Fruit fly (Drosophila melanogaster) whole organism, prepupa: ENCODE measurements around the gene Pten.

Experiments
- CG10631 ChIP-seq: fragments of 200-800 bp; sonication (Bioruptor generic); optimal IDR thresholded peaks from 2 replicates; lab custom pipeline; 2016; ENCODE audit warnings: missing biosample characterization, missing genetic modification characterization
- CG11294 ChIP-seq: fragments of 200-800 bp; sonication (Bioruptor generic); IDR thresholded peaks from 2 replicates; pipeline ENCODE4 v1.3.6; 2022; ENCODE audit warnings: missing biosample characterization, missing genetic modification characterization
- CG11762 ChIP-seq: fragments of 200-800 bp; sonication (Bioruptor generic); optimal IDR thresholded peaks from 3 replicates; lab custom pipeline; 2016; ENCODE audit warnings: missing biosample characterization, missing genetic modification characterization; ENCODE audit not compliant: insufficient read depth
- CG1621 ChIP-seq: fragments of 200-800 bp; sonication (Bioruptor generic); optimal IDR thresholded peaks from 3 replicates; lab custom pipeline; 2018; ENCODE audit warnings: missing biosample characterization, mild to moderate bottlenecking, missing genetic modification characterization
- CG16779 ChIP-seq: fragments of 200-800 bp; sonication (Bioruptor generic); optimal IDR thresholded peaks from 3 replicates; lab custom pipeline; 2017; ENCODE audit warnings: missing biosample characterization, mild to moderate bottlenecking, missing genetic modification characterization
- CG31627 ChIP-seq: fragments of 200-800 bp; sonication (Bioruptor generic); optimal IDR thresholded peaks from 3 replicates; lab custom pipeline; 2016; ENCODE audit warnings: missing biosample characterization, missing genetic modification characterization
- CG32006 ChIP-seq: fragments of 200-800 bp; sonication (Bioruptor generic); optimal IDR thresholded peaks from 3 replicates; lab custom pipeline; 2017; ENCODE audit warnings: missing biosample characterization, mild to moderate bottlenecking, missing genetic modification characterization
- CG4318 ChIP-seq: fragments of 200-800 bp; sonication (Bioruptor generic); optimal IDR thresholded peaks from 3 replicates; lab custom pipeline; 2017; ENCODE audit warnings: missing biosample characterization, mild to moderate bottlenecking, missing genetic modification characterization
- CG6276 ChIP-seq: fragments of 200-800 bp; sonication (Bioruptor generic); optimal IDR thresholded peaks from 2 replicates; lab custom pipeline; 2017; ENCODE audit warnings: missing biosample characterization, mild to moderate bottlenecking, missing genetic modification characterization
- CG6792 ChIP-seq: fragments of 200-800 bp; sonication (Bioruptor generic); optimal IDR thresholded peaks from 3 replicates; lab custom pipeline; 2016; ENCODE audit warnings: missing biosample characterization, missing genetic modification characterization
- CG6808 ChIP-seq: fragments of 200-800 bp; sonication (Bioruptor generic); optimal IDR thresholded peaks from 3 replicates; lab custom pipeline; 2017; ENCODE audit warnings: missing biosample characterization, missing genetic modification characterization, mild to moderate bottlenecking, moderate library complexity, missing genetic modification reagents
- CG6854 ChIP-seq: fragments of 200-800 bp; sonication (Bioruptor generic); optimal IDR thresholded peaks from 2 replicates; lab custom pipeline; 2017; ENCODE audit warnings: missing biosample characterization, mild to moderate bottlenecking, missing genetic modification characterization
- CG8632 ChIP-seq: fragments of 200-800 bp; sonication (Bioruptor generic); optimal IDR thresholded peaks from 3 replicates; lab custom pipeline; 2016; ENCODE audit warnings: missing biosample characterization, missing genetic modification characterization
- CG9139 ChIP-seq: fragments of 200-800 bp; sonication (Bioruptor generic); optimal IDR thresholded peaks from 3 replicates; lab custom pipeline; 2017; ENCODE audit warnings: missing biosample characterization, mild to moderate bottlenecking, missing genetic modification characterization
- Eip93F ChIP-seq: fragments of 200-800 bp; sonication (Bioruptor generic); optimal IDR thresholded peaks from 2 replicates; lab custom pipeline; 2016; ENCODE audit warnings: missing biosample characterization, mild to moderate bottlenecking, missing genetic modification characterization
- Hr39 ChIP-seq: fragments of 200-800 bp; sonication (Bioruptor generic); optimal IDR thresholded peaks from 2 replicates; lab custom pipeline; 2016; ENCODE audit warnings: missing biosample characterization, missing genetic modification characterization
- Lpt ChIP-seq: fragments of 200-800 bp; sonication (Bioruptor generic); optimal IDR thresholded peaks from 3 replicates; lab custom pipeline; 2016; ENCODE audit warnings: missing biosample characterization, missing genetic modification characterization
- Met ChIP-seq: fragments of 200-800 bp; sonication (Bioruptor generic); optimal IDR thresholded peaks from 3 replicates; lab custom pipeline; 2016; ENCODE audit warnings: missing biosample characterization, missing genetic modification characterization
- OdsH ChIP-seq: fragments of 200-800 bp; sonication (Bioruptor generic); optimal IDR thresholded peaks from 3 replicates; lab custom pipeline; 2016; ENCODE audit warnings: missing biosample characterization, missing genetic modification characterization
- Smox ChIP-seq: fragments of 200-800 bp; sonication (Bioruptor generic); optimal IDR thresholded peaks from 3 replicates; lab custom pipeline; 2016; ENCODE audit warnings: missing biosample characterization, missing genetic modification characterization
- Sox14 ChIP-seq: fragments of 200-800 bp; sonication (Bioruptor generic); optimal IDR thresholded peaks from 3 replicates; lab custom pipeline; 2016; ENCODE audit warnings: missing biosample characterization, missing genetic modification characterization
- Sox15 ChIP-seq: fragments of 200-800 bp; sonication (Bioruptor generic); optimal IDR thresholded peaks from 3 replicates; lab custom pipeline; 2016; ENCODE audit warnings: missing biosample characterization, missing genetic modification characterization
- acj6 ChIP-seq: fragments of 200-800 bp; sonication (Bioruptor generic); optimal IDR thresholded peaks from 3 replicates; lab custom pipeline; 2016; ENCODE audit warnings: missing biosample characterization, missing genetic modification characterization
- cyc ChIP-seq: fragments of 200-800 bp; sonication (Bioruptor generic); optimal IDR thresholded peaks from 3 replicates; lab custom pipeline; 2016; ENCODE audit warnings: missing biosample characterization, missing genetic modification characterization
- dsx ChIP-seq: fragments of 200-800 bp; optimal IDR thresholded peaks from 3 replicates; lab custom pipeline; 2019; ENCODE audit warnings: missing biosample characterization, mild to moderate bottlenecking, missing genetic modification characterization, moderate library complexity; ENCODE audit not compliant: poor library complexity, severe bottlenecking
- eg ChIP-seq: fragments of 200-800 bp; sonication (Bioruptor generic); IDR thresholded peaks from 3 replicates; pipeline ENCODE4 v1.3.6; 2022; ENCODE audit warnings: missing biosample characterization, missing genetic modification characterization
- esn ChIP-seq: fragments of 200-800 bp; sonication (Bioruptor generic); optimal IDR thresholded peaks from 2 replicates; lab custom pipeline; 2016; ENCODE audit warnings: missing biosample characterization, mild to moderate bottlenecking, missing genetic modification characterization, moderate library complexity
- fd59A ChIP-seq: fragments of 200-800 bp; sonication (Bioruptor generic); optimal IDR thresholded peaks from 2 replicates; lab custom pipeline; 2017; ENCODE audit warnings: missing biosample characterization, mild to moderate bottlenecking, missing genetic modification characterization, missing genetic modification reagents
- fkh ChIP-seq: fragments of 200-800 bp; sonication (Bioruptor generic); optimal IDR thresholded peaks from 3 replicates; lab custom pipeline; 2017; ENCODE audit warnings: missing biosample characterization, mild to moderate bottlenecking, missing genetic modification characterization, moderate library complexity
- lz ChIP-seq: fragments of 200-800 bp; sonication (Bioruptor generic); optimal IDR thresholded peaks from 3 replicates; lab custom pipeline; 2016; ENCODE audit warnings: missing biosample characterization, missing genetic modification characterization
- net ChIP-seq: fragments of 200-800 bp; sonication (Bioruptor generic); optimal IDR thresholded peaks from 3 replicates; lab custom pipeline; 2016; ENCODE audit warnings: missing biosample characterization, missing genetic modification characterization
- salr ChIP-seq, 2 experiments: fragments of 200-800 bp; sonication (Bioruptor generic); optimal IDR thresholded peaks; 3 replicates each; lab custom pipeline; 2016 to 2018; ENCODE audit warnings: missing biosample characterization in 2 of 2, missing genetic modification characterization in 2 of 2, mild to moderate bottlenecking in 1 of 2
- spab ChIP-seq: fragments of 200-800 bp; sonication (Bioruptor generic); optimal IDR thresholded peaks from 2 replicates; lab custom pipeline; 2017; ENCODE audit warnings: missing biosample characterization, mild to moderate bottlenecking, missing genetic modification characterization, missing genetic modification reagents
- ss ChIP-seq, 2 experiments: fragments of 200-800 bp; sonication (Bioruptor generic); optimal IDR thresholded peaks; 2 replicates in 1 of 2; 3 replicates in 1 of 2; lab custom pipeline; 2017 to 2018; ENCODE audit warnings: mild to moderate bottlenecking in 2 of 2, missing biosample characterization in 2 of 2, missing genetic modification characterization in 2 of 2, moderate library complexity in 1 of 2
- svp ChIP-seq: fragments of 200-800 bp; sonication (Bioruptor generic); peaks from one replicate; lab custom pipeline; 2016; ENCODE audit warnings: missing biosample characterization, missing genetic modification characterization
- vri ChIP-seq: fragments of 200-800 bp; sonication (Bioruptor generic); optimal IDR thresholded peaks from 3 replicates; lab custom pipeline; 2016; ENCODE audit warnings: missing biosample characterization, mild to moderate bottlenecking, missing genetic modification characterization

Pten gene

DNA sequence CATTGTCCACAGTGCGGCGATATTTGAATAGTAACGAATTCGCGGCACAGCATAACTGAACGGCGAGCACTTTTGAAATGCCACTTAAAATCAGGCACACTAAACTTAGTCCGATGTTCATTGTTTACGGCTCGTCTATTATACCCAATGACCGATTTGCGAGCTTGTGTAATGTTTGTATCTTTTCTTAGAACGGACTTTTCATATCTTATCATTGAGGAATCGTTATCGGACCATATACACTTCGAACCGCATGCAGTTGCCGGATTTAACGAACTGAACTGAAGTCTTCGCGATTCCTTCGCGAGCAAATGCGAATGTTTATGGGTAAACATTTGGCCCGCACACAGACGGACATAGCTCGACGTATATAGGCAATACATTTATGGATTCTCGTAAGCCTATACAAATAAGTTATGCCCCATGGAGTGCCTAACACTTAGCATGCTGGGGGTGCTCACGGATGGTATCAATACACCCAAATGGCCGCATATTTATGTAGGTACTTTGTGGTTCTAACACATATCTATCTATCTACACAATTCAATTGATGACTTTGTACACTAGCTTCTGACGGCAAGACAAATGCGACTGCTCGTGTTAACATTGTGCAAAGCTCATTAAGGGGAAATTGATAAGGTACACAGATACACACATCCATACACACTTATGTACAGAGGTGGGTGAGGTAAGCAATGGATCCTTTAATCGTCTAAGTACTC, 23.0 kb downstream of the Pten start, which contains the start of gene mthl15:
mthl15 (minus strand) TSS at position 593 of the 722 bp plus-strand sequence.
- no peak for TF ChIP-seq Hr39 (GFP tag; lab: Kevin White, UChicago)
- peak; percentile 34 for TF ChIP-seq vri
- no peak for TF ChIP-seq CG6792 (GFP tag; lab: Kevin White, UChicago)
- no peak for TF ChIP-seq spab (GFP tag; lab: Kevin White, UChicago)
- no peak for TF ChIP-seq esn
- TF ChIP-seq CG1621 (tag; lab: Kevin White, UChicago): no peak
- TF ChIP-seq fkh (GFP tag; lab: Kevin White, UChicago): peak; percentile 90
- TF ChIP-seq OdsH: no peak
- TF ChIP-seq CG11294 (GFP tag; lab: Robert Waterston, UW): no peak
- TF ChIP-seq, all 60 proteins: peak for 2

DNA sequence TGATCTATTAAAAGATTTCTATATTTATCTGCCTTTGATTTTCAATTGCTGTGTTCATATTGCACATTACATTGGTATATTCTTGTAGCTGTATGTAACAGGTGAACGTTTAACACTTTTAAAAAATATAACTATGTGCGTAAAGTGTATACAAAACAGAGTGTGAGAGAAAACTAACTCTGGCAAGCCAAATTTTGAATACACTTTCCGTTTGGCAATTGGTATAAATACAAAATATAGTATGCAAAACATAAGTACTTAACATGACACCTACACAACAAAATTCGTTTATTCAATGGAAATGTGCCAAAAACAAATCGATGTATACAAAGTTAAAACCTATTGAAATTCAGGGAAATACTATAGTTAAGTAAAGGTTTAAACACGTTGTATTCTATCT, 28.0 kb downstream of the Pten start:
- TF ChIP-seq CG11762 (GFP tag; lab: Kevin White, UChicago): no peak
- no peak for TF ChIP-seq dsx (GFP tag; lab: Kevin White, UChicago)
- no peak for TF ChIP-seq CG4318 (GFP tag; lab: Kevin White, UChicago)
- TF ChIP-seq svp: no peak

DNA sequence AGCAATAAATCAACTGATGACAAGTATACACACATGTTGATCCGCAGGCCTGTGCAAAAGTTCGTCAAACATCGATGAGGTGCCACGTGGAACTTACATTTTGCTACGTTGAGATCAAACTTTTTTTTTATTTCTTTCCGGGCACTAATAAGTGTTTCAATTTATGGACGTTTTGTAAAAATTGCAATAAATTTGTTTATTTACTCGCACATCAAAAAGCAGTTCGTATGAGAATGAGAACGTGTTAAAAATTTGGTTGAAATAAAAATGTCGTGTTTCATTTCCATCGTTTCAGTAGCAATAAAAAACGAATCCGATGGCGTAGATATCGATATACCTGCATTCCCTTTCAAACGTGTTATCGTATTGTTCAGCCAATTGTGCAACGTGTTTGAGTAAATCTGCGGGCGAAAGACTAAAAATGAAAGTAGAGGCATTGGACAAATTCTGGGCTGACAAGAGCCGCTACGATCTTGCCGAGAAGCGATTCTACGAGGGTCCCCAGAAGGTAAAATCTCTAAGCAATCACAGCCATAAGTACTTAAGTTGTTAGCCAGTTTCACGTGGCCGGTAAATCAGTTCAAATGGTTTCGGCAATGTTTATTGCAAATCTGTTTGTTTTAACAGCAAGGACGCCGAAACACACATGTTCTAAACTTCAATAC, 28.6 kb downstream of the Pten start, which contains the start of gene eEF1delta:
eEF1delta (plus strand) TSS at position 356 of the 665 bp plus-strand sequence.
- TF ChIP-seq Met (GFP tag; lab: Kevin White, UChicago) (no peak), Smox (no peak), CG8632 (no peak), CG6808 (GFP tag; lab: Kevin White, UChicago) (no peak), acj6 (GFP tag; lab: Kevin White, UChicago) (no peak), CG31627 (GFP tag; lab: Kevin White, UChicago) (no peak), dsx (GFP tag; lab: Kevin White, UChicago) (no peak), CG10631 (no peak), esn (no peak), fd59A (no peak), CG32006 (GFP tag; lab: Kevin White, UChicago) (no peak), CG6854 (GFP tag; lab: Kevin White, UChicago) (no peak), Sox15 (GFP tag; lab: Kevin White, UChicago) (no peak), CG11762 (GFP tag; lab: Kevin White, UChicago) (no peak), lz (GFP tag; lab: Kevin White, UChicago) (no peak), Lpt (GFP tag; lab: Kevin White, UChicago) (no peak)

DNA sequence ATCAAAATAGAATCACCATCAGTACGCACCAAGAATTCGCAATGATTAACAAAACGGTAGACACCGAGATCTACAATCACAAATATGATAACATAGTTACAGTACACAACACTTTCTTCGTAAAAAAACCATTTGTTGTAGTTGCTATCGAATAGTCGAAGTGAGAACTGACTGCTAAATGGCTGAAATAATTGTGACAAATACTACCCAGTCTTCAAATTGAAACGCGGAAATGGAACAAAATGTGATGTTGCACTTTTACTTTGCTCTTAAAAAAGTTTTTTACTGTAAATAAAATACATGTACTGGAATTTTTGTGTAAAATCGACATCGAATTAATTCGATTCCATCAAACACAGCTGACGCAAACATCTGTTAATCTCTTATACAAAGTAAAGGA, 29.3 kb downstream of the Pten start, which contains the start of gene ova:
ova (minus strand) TSS at position 183 of the 400 bp plus-strand sequence.
- no peak for TF ChIP-seq net (GFP tag; lab: Kevin White, UChicago)
- no peak for TF ChIP-seq spab (GFP tag; lab: Kevin White, UChicago)
- no peak for TF ChIP-seq CG16779 (tag; lab: Kevin White, UChicago)
- no peak for TF ChIP-seq CG10631
- no peak for TF ChIP-seq Eip93F
- no peak for TF ChIP-seq cyc (GFP tag; lab: Kevin White, UChicago)
- TF ChIP-seq ss (GFP tag; optimal IDR thresholded peaks at IDR 0.05; lab: Kevin White, UChicago): no peak
- TF ChIP-seq CG11762 (GFP tag; lab: Kevin White, UChicago): no peak
- TF ChIP-seq CG9139: no peak
- TF ChIP-seq OdsH: no peak
- TF ChIP-seq Smox: no peak
- no peak for TF ChIP-seq salr (GFP tag; optimal IDR thresholded peaks at IDR 0.05; lab: Kevin White, UChicago)
- no peak for TF ChIP-seq CG6276
- no peak for TF ChIP-seq CG11294 (GFP tag; lab: Robert Waterston, UW)
- TF ChIP-seq eg (GFP tag; lab: Robert Waterston, UW): no peak
- no peak for TF ChIP-seq Sox14
- no peak for TF ChIP-seq fd59A
- TF ChIP-seq CG31627 (GFP tag; lab: Kevin White, UChicago): no peak
- TF ChIP-seq, all 60 proteins: peak for 0
